Fruit fly (Drosophila melanogaster) whole organism, embryonic: ENCODE data around the gene Sfp87B.

Source experiments
- ATbp ChIP-seq: fragments of 200-800 bp; sonication (Bioruptor generic); optimal IDR thresholded peaks from 2 replicates; lab custom pipeline; 2017; ENCODE audit warnings: missing biosample characterization, mild to moderate bottlenecking, missing genetic modification characterization, missing genetic modification reagents
- Atf6 ChIP-seq: fragments of 200-800 bp; sonication (Bioruptor generic); IDR thresholded peaks from 2 replicates; pipeline ENCODE4 v1.3.6; 2022; ENCODE audit warnings: missing biosample characterization, missing genetic modification characterization
- CG10274 ChIP-seq: fragments of 200-800 bp; sonication (Bioruptor generic); optimal IDR thresholded peaks from 3 replicates; lab custom pipeline; 2017; ENCODE audit warnings: missing biosample characterization, mild to moderate bottlenecking, missing genetic modification characterization
- CG11723 ChIP-seq: fragments of 200-800 bp; sonication (Bioruptor generic); optimal IDR thresholded peaks from 2 replicates; lab custom pipeline; 2017; ENCODE audit warnings: missing biosample characterization, mild to moderate bottlenecking, missing genetic modification characterization
- CG13296 ChIP-seq: fragments of 200-800 bp; sonication (Bioruptor generic); optimal IDR thresholded peaks from 3 replicates; lab custom pipeline; 2018; ENCODE audit warnings: missing biosample characterization, mild to moderate bottlenecking, missing genetic modification characterization
- CG13424 ChIP-seq: fragments of 200-800 bp; sonication (Bioruptor generic); optimal IDR thresholded peaks from 2 replicates; lab custom pipeline; 2019; ENCODE audit warnings: missing biosample characterization, mild to moderate bottlenecking, missing genetic modification characterization, moderate library complexity
- CG14441 ChIP-seq: fragments of 200-800 bp; sonication (Bioruptor generic); IDR thresholded peaks from 2 replicates; pipeline ENCODE4 v1.3.6; 2022; ENCODE audit warnings: missing biosample characterization, missing genetic modification characterization
- CG15601 ChIP-seq: fragments of 200-800 bp; sonication (Bioruptor generic); optimal IDR thresholded peaks from 3 replicates; lab custom pipeline; 2019; ENCODE audit warnings: missing biosample characterization, mild to moderate bottlenecking, missing genetic modification characterization, moderate library complexity
- CG16815 ChIP-seq: fragments of 200-800 bp; sonication (Bioruptor generic); optimal IDR thresholded peaks from 3 replicates; lab custom pipeline; 2017; ENCODE audit warnings: missing biosample characterization, mild to moderate bottlenecking, missing genetic modification characterization
- CG18599 ChIP-seq: fragments of 200-800 bp; sonication (Bioruptor generic); optimal IDR thresholded peaks from 3 replicates; lab custom pipeline; 2017; ENCODE audit warnings: missing biosample characterization, missing genetic modification characterization, mild to moderate bottlenecking, moderate library complexity, missing genetic modification reagents
- CG2129 ChIP-seq: fragments of 200-800 bp; sonication (Bioruptor generic); IDR thresholded peaks from 2 replicates; pipeline ENCODE4 v1.3.6; 2022; ENCODE audit warnings: missing biosample characterization, missing genetic modification characterization; ENCODE audit not compliant: partially characterized antibody
- CG31441 ChIP-seq: fragments of 200-800 bp; sonication (Bioruptor generic); IDR thresholded peaks from 2 replicates; pipeline ENCODE4 v1.3.6; 2022; ENCODE audit warnings: missing biosample characterization, missing genetic modification characterization
- CG32772 ChIP-seq: fragments of 200-800 bp; sonication (Bioruptor generic); IDR thresholded peaks from 2 replicates; pipeline ENCODE4 v1.3.6; 2022; ENCODE audit warnings: missing biosample characterization, missing genetic modification characterization
- CG3726 ChIP-seq: fragments of 200-800 bp; sonication (Bioruptor generic); IDR thresholded peaks from 3 replicates; pipeline ENCODE4, ENCODE4 v1.3.6; 2022; ENCODE audit warnings: missing biosample characterization, missing genetic modification characterization
- CG3838 ChIP-seq: fragments of 200-800 bp; sonication (Bioruptor generic); optimal IDR thresholded peaks from 3 replicates; lab custom pipeline; 2016; ENCODE audit warnings: missing biosample characterization, missing genetic modification characterization
- CG5953 ChIP-seq: fragments of 200-800 bp; sonication (Bioruptor generic); IDR thresholded peaks from 2 replicates; pipeline ENCODE4 v1.3.6; 2022; ENCODE audit warnings: missing biosample characterization, missing genetic modification characterization
- CG6654 ChIP-seq: fragments of 200-800 bp; sonication (Bioruptor generic); optimal IDR thresholded peaks from 2 replicates; lab custom pipeline; 2017; ENCODE audit warnings: missing biosample characterization, mild to moderate bottlenecking, missing genetic modification characterization
- CG8290 ChIP-seq, 3 experiments: fragments of 200-800 bp; sonication (Bioruptor generic); optimal IDR thresholded peaks; 2 replicates each; lab custom pipeline; 2016 to 2019; ENCODE audit warnings: missing biosample characterization in 3 of 3, missing genetic modification characterization in 3 of 3, mild to moderate bottlenecking in 2 of 3, moderate library complexity in 1 of 3
- CG8944 ChIP-seq: fragments of 200-800 bp; sonication (Bioruptor generic); optimal IDR thresholded peaks from 3 replicates; lab custom pipeline; 2016; ENCODE audit warnings: missing biosample characterization, missing genetic modification characterization
- CG9215 ChIP-seq: fragments of 200-800 bp; sonication (Bioruptor generic); IDR thresholded peaks from 2 replicates; pipeline ENCODE4 v1.3.6; 2022; ENCODE audit warnings: missing biosample characterization, missing genetic modification characterization
- CG9609 ChIP-seq: fragments of 200-800 bp; sonication (Bioruptor generic); optimal IDR thresholded peaks from 3 replicates; lab custom pipeline; 2016; ENCODE audit warnings: missing biosample characterization, missing genetic modification characterization
- Dad ChIP-seq: fragments of 200-800 bp; sonication (Bioruptor generic); optimal IDR thresholded peaks from 3 replicates; lab custom pipeline; 2016; ENCODE audit warnings: missing biosample characterization, missing genetic modification characterization
- Ets65A ChIP-seq: fragments of 200-800 bp; sonication (Bioruptor generic); peaks from one replicate; lab custom pipeline; 2016; ENCODE audit warnings: missing biosample characterization, missing genetic modification characterization
- Gsc ChIP-seq: fragments of 200-800 bp; sonication (Bioruptor generic); IDR thresholded peaks from 2 replicates; pipeline ENCODE4 v1.3.6; 2022; ENCODE audit warnings: missing biosample characterization, missing genetic modification characterization
- Mes4 ChIP-seq: fragments of 200-800 bp; sonication (Bioruptor generic); optimal IDR thresholded peaks from 2 replicates; lab custom pipeline; 2016; ENCODE audit warnings: missing biosample characterization, missing genetic modification characterization
- NfI ChIP-seq: fragments of 200-800 bp; sonication (Bioruptor generic); optimal IDR thresholded peaks from 3 replicates; lab custom pipeline; 2018; ENCODE audit warnings: missing biosample characterization, mild to moderate bottlenecking, missing genetic modification characterization, moderate library complexity
- Oaz ChIP-seq: fragments of 200-800 bp; sonication (Bioruptor generic); IDR thresholded peaks from 2 replicates; pipeline ENCODE4 v1.3.6; 2022; ENCODE audit warnings: missing biosample characterization, missing genetic modification characterization
- Rfx ChIP-seq: fragments of 200-800 bp; sonication (Bioruptor generic); IDR thresholded peaks from 2 replicates; pipeline ENCODE4 v1.3.6; 2022; ENCODE audit warnings: missing biosample characterization, missing genetic modification characterization
- Sox100B ChIP-seq: fragments of 200-800 bp; sonication (Bioruptor generic); optimal IDR thresholded peaks from 3 replicates; lab custom pipeline; 2018; ENCODE audit warnings: missing biosample characterization, mild to moderate bottlenecking, missing genetic modification characterization
- Sox102F ChIP-seq: fragments of 200-800 bp; sonication (Bioruptor generic); optimal IDR thresholded peaks from 2 replicates; lab custom pipeline; 2018; ENCODE audit warnings: missing biosample characterization, mild to moderate bottlenecking, missing genetic modification characterization, moderate library complexity
- Vsx1 ChIP-seq: fragments of 200-800 bp; sonication (Bioruptor generic); optimal IDR thresholded peaks from 2 replicates; lab custom pipeline; 2017; ENCODE audit warnings: missing biosample characterization, mild to moderate bottlenecking, missing genetic modification characterization, missing genetic modification reagents
- Xrp1 ChIP-seq: fragments of 200-800 bp; sonication (Bioruptor generic); IDR thresholded peaks from 2 replicates; pipeline ENCODE4 v1.3.6; 2022; ENCODE audit warnings: missing biosample characterization, missing genetic modification characterization
- ab ChIP-seq: fragments of 200-800 bp; sonication (Bioruptor generic); optimal IDR thresholded peaks from 2 replicates; lab custom pipeline; 2016; ENCODE audit warnings: missing biosample characterization, missing genetic modification characterization
- bab2 ChIP-seq: fragments of 200-800 bp; sonication (Bioruptor generic); optimal IDR thresholded peaks from 2 replicates; lab custom pipeline; 2016; ENCODE audit warnings: missing biosample characterization, missing genetic modification characterization
- bigmax ChIP-seq: fragments of 200-800 bp; sonication (Bioruptor generic); optimal IDR thresholded peaks from 2 replicates; lab custom pipeline; 2018; ENCODE audit warnings: missing biosample characterization, mild to moderate bottlenecking, missing genetic modification characterization
- br ChIP-seq: fragments of >200 bp; optimal IDR thresholded peaks from 2 replicates; lab custom pipeline; 2017
- bsh ChIP-seq, 2 experiments: fragments of 200-800 bp; sonication (Bioruptor generic); optimal IDR thresholded peaks; 2 replicates each; lab custom pipeline; 2017 to 2018; ENCODE audit warnings: mild to moderate bottlenecking in 2 of 2, missing biosample characterization in 2 of 2, missing genetic modification characterization in 2 of 2, moderate library complexity in 1 of 2
- cg ChIP-seq: fragments of 200-800 bp; sonication (Bioruptor generic); optimal IDR thresholded peaks from 3 replicates; lab custom pipeline; 2019; ENCODE audit warnings: missing biosample characterization, mild to moderate bottlenecking, missing genetic modification characterization, moderate library complexity
- ftz-f1 ChIP-seq: fragments of 200-800 bp; sonication (Bioruptor generic); optimal IDR thresholded peaks from 2 replicates; lab custom pipeline; 2016; ENCODE audit warnings: missing biosample characterization, missing genetic modification characterization
- gfzf ChIP-seq: fragments of 200-800 bp; sonication (Bioruptor generic); optimal IDR thresholded peaks from 2 replicates; lab custom pipeline; 2016; ENCODE audit warnings: missing biosample characterization, mild to moderate bottlenecking, missing genetic modification characterization, moderate library complexity
- h ChIP-seq: fragments of >200 bp; optimal IDR thresholded peaks from 2 replicates; lab custom pipeline; 2017
- lola ChIP-seq, 3 experiments: fragments of >200 bp in 2 of 3; fragments of 200-800 bp in 1 of 3; sonication (Bioruptor generic) in 1 of 3; optimal IDR thresholded peaks; 2 replicates each; lab custom pipeline; 2017 to 2019; ENCODE audit warnings: missing biosample characterization in 3 of 3, missing genetic modification characterization in 3 of 3, mild to moderate bottlenecking in 1 of 3, moderate library complexity in 1 of 3
- mld ChIP-seq: fragments of 200-800 bp; sonication (Bioruptor generic); IDR thresholded peaks from 3 replicates; pipeline ENCODE4 v1.3.6; 2022; ENCODE audit warnings: missing biosample characterization, missing genetic modification characterization; ENCODE audit not compliant: partially characterized antibody
- org-1 ChIP-seq: fragments of 200-800 bp; sonication (Bioruptor generic); optimal IDR thresholded peaks from 2 replicates; lab custom pipeline; 2017; ENCODE audit warnings: missing biosample characterization, missing genetic modification characterization
- psq ChIP-seq: fragments of 200-800 bp; sonication (Bioruptor generic); optimal IDR thresholded peaks from 2 replicates; lab custom pipeline; 2017; ENCODE audit warnings: missing biosample characterization, missing genetic modification characterization
- pzg ChIP-seq: fragments of 200-800 bp; sonication (Bioruptor generic); optimal IDR thresholded peaks from 3 replicates; lab custom pipeline; 2018; ENCODE audit warnings: missing biosample characterization, mild to moderate bottlenecking, missing genetic modification characterization, moderate library complexity
- repo ChIP-seq: fragments of 200-800 bp; sonication (Bioruptor generic); optimal IDR thresholded peaks from 2 replicates; lab custom pipeline; 2016; ENCODE audit warnings: missing biosample characterization, missing genetic modification characterization
- slp2 ChIP-seq: fragments of 200-800 bp; sonication (Bioruptor generic); optimal IDR thresholded peaks from 2 replicates; lab custom pipeline; 2016; ENCODE audit warnings: missing biosample characterization, missing genetic modification characterization
- stc ChIP-seq: fragments of 200-800 bp; sonication (Bioruptor generic); IDR thresholded peaks from 2 replicates; pipeline ENCODE4 v1.3.6; 2022; ENCODE audit warnings: missing biosample characterization, missing genetic modification characterization
- unpg ChIP-seq: fragments of 200-800 bp; sonication (Bioruptor generic); optimal IDR thresholded peaks from 3 replicates; lab custom pipeline; 2018; ENCODE audit warnings: missing biosample characterization, mild to moderate bottlenecking, missing genetic modification characterization, moderate library complexity
- wek ChIP-seq: fragments of 200-800 bp; sonication (Bioruptor generic); optimal IDR thresholded peaks from 3 replicates; lab custom pipeline; 2018; ENCODE audit warnings: missing biosample characterization, mild to moderate bottlenecking, missing genetic modification characterization, moderate library complexity
- zen2 ChIP-seq: fragments of 200-800 bp; sonication (Bioruptor generic); IDR thresholded peaks from 3 replicates; pipeline ENCODE4 v1.3.6; 2022; ENCODE audit warnings: missing biosample characterization, missing genetic modification characterization; ENCODE audit not compliant: partially characterized antibody

The Sfp87B gene

DNA sequence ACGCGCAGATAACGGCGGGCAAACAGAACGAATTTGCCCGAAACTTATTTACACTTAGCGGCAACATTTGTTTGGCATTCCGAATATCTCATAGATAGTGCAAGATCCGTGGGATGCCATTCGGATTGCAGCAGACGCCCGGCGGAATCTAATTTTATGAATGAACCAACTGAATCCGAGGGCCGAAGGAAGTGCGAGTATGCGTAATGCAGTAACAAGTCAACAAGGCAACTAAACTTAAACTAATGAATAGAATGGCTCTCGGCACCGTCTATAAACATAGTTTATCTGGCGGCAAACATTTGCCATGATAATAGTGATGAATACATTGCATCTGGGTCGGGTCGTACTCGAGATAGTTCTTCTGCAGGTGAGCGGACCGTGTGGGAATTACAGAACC lies 22.7 kb upstream of the Sfp87B start (continued):
- no peak for TF ChIP-seq mld
- TF ChIP-seq CG13296: no peak
- TF ChIP-seq slp2: no peak
- no peak for TF ChIP-seq h (lab: Kevin White, UChicago)
- peak; percentile 8 for TF ChIP-seq Sox100B
- TF ChIP-seq CG13424 (tag; lab: Kevin White, UChicago): no peak
- no peak for TF ChIP-seq Ets65A (GFP tag; lab: Kevin White, UChicago)
- no peak for TF ChIP-seq ab
- TF ChIP-seq psq (GFP tag; lab: Kevin White, UChicago): no peak
- TF ChIP-seq ATbp (GFP tag; lab: Kevin White, UChicago): peak; percentile 60
- no peak for TF ChIP-seq Vsx1 (GFP tag; lab: Kevin White, UChicago)
- TF ChIP-seq CG3838: no peak
- no peak for TF ChIP-seq CG32772 (GFP tag; lab: Robert Waterston, UW)
- no peak for TF ChIP-seq CG6654 (GFP tag; lab: Kevin White, UChicago)
- no peak for TF ChIP-seq Sox102F
- TF ChIP-seq CG8290 (GFP tag; optimal IDR thresholded peaks at IDR 0.05; lab: Kevin White, UChicago): no peak
- TF ChIP-seq CG8290 (tag; optimal IDR thresholded peaks at IDR 0.05; lab: Kevin White, UChicago): no peak
- no peak for TF ChIP-seq CG8944 (GFP tag; lab: Kevin White, UChicago)
- no peak for TF ChIP-seq CG11723 (GFP tag; lab: Kevin White, UChicago)
- TF ChIP-seq Xrp1: 0 out of 2 replicates have a peak, but pooled peaks have one; percentile 15
- TF ChIP-seq cg (GFP tag; lab: Kevin White, UChicago): no peak
- peak; percentile 22 for TF ChIP-seq org-1 (GFP tag; lab: Kevin White, UChicago)
- TF ChIP-seq repo (GFP tag; lab: Kevin White, UChicago): no peak
- TF ChIP-seq Rfx (GFP tag; lab: Robert Waterston, UW): no peak
- no peak for TF ChIP-seq bigmax (GFP tag; lab: Kevin White, UChicago)
- TF ChIP-seq CG10274: no peak
- no peak for TF ChIP-seq Mes4 (GFP tag; lab: Kevin White, UChicago)
- no peak for TF ChIP-seq CG16815 (GFP tag; lab: Kevin White, UChicago)
- TF ChIP-seq unpg (GFP tag; lab: Kevin White, UChicago): no peak
- peak in 1 of 3 experiments; percentile 21 for TF ChIP-seq lola (GFP tag; optimal IDR thresholded peaks at IDR 0.05; lab: Kevin White, UChicago)
- no peak for TF ChIP-seq br (lab: Kevin White, UChicago)
- TF ChIP-seq bsh (GFP tag; optimal IDR thresholded peaks at IDR 0.05; lab: Kevin White, UChicago): peak in 1 of 2 experiments; percentile 19
- TF ChIP-seq gfzf: no peak
- no peak for TF ChIP-seq CG5953 (GFP tag; lab: Robert Waterston, UW)
- TF ChIP-seq ftz-f1 (GFP tag; lab: Kevin White, UChicago): no peak
- no peak for TF ChIP-seq zen2 (GFP tag; lab: Robert Waterston, UW)
- no peak for TF ChIP-seq stc (GFP tag; lab: Robert Waterston, UW)
- no peak for TF ChIP-seq Atf6
- TF ChIP-seq Gsc (GFP tag; lab: Robert Waterston, UW): no peak
- TF ChIP-seq pzg: no peak
- no peak for TF ChIP-seq CG9609 (GFP tag; lab: Kevin White, UChicago)
- TF ChIP-seq wek (GFP tag; lab: Kevin White, UChicago): peak; percentile 42
- TF ChIP-seq CG14441 (GFP tag; lab: Robert Waterston, UW): no peak
- TF ChIP-seq CG31441 (GFP tag; lab: Robert Waterston, UW): peak; percentile 18; the same call in 1 of the 2 replicates
- no peak for TF ChIP-seq NfI (GFP tag; lab: Kevin White, UChicago)
- TF ChIP-seq CG2129 (GFP tag; lab: Robert Waterston, UW): no peak
- TF ChIP-seq bab2 (GFP tag; lab: Kevin White, UChicago): no peak
- no peak for TF ChIP-seq Dad (GFP tag; lab: Kevin White, UChicago)
- no peak for TF ChIP-seq CG3726 (GFP tag; lab: Robert Waterston, UW)
- no peak for TF ChIP-seq Oaz (GFP tag; lab: Robert Waterston, UW)
- TF ChIP-seq CG18599: no peak
- peak; percentile 45 for TF ChIP-seq CG15601
- TF ChIP-seq CG9215 (GFP tag; lab: Robert Waterston, UW): no peak
